Fruit fly (Drosophila melanogaster) whole organism: Measurements from ENCODE around the gene CG8852.

Source experiments
- CG8478 ChIP-seq: fragments of >200 bp; optimal IDR thresholded peaks from 2 replicates; lab custom pipeline; 2018; ENCODE audit warnings: inconsistent platforms
- Dll ChIP-seq: fragments of >200 bp; optimal IDR thresholded peaks from 2 replicates; lab custom pipeline; 2017
- pan ChIP-seq: fragments of >200 bp; optimal IDR thresholded peaks from 2 replicates; lab custom pipeline; 2017
- psq ChIP-seq: fragments of >200 bp; optimal IDR thresholded peaks from 2 replicates; lab custom pipeline; 2017
- usp ChIP-seq: fragments of >200 bp; optimal IDR thresholded peaks from 2 replicates; lab custom pipeline; 2017; ENCODE audit warnings: missing biosample characterization, missing genetic modification characterization, mixed read lengths

- TF ChIP-seq usp (GFP tag; lab: Kevin White, UChicago) (no peak), psq (no peak), pan (lab: Kevin White, UChicago) (no peak), Dll (lab: Kevin White, UChicago) (no peak), CG8478 (no peak)
Observed at dm6 chr2L:3566532-3566931, 41.6 kb downstream of the CG8852 start.
